Worm (Caenorhabditis elegans): Measurements from ENCODE around the gene F57B1.9.

F57B1.9 gene

DNA sequence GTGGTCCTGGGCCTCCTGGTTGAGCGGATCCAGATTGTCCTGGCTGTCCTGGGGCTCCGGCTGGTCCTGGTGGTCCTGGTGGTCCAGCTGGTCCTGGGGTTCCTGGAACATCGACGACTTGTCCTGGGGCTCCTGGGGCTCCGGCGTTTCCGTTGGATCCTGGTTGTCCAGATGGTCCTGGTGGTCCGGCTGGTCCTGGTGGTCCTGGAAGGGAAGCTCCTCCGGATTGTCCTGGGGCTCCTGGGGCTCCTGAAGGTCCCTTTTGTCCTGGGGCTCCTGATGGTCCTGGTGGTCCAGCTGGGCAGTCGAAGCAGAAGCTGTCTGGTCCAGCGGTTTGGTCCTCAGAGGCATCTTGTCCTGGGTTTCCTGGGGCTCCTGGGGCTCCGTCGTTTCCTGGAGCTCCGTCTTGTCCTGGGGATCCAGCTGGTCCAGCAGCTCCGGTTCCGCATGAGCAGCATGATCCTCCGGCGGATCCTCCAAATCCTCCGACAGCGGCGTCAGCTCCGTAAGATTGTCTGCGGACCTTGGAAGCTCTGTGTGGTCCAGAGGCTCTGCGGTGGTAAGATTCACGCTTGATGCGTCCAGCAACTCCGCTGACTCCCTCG, 3.6 kb upstream of the F57B1.9 start:
- TF ChIP-seq egrh-3 (GFP tag; IDR thresholded peaks at IDR 0.05) (peak; percentile 92), lin-26 (GFP tag; IDR thresholded peaks at IDR 0.05) (0 out of 2 replicates have a peak, but pooled peaks have one; percentile 52)

- TF ChIP-seq lin-40 (tag; optimal IDR thresholded peaks at IDR 0.05) (peak; percentile 0), F37B4.10 (GFP tag; IDR thresholded peaks at IDR 0.05) (no peak), ceh-58 (GFP tag; IDR thresholded peaks at IDR 0.05) (no peak), B0019.2 (GFP tag; conservative IDR thresholded peaks at IDR 0.05) (no peak), nhr-90 (tag; optimal IDR thresholded peaks at IDR 0.05) (no peak), dpff-1 (tag; optimal IDR thresholded peaks at IDR 0.05) (no peak), ztf-6 (GFP tag; IDR thresholded peaks at IDR 0.05) (no peak), ceh-27 (GFP tag; optimal IDR thresholded peaks at IDR 0.05) (peak; percentile 34)
Measured at ce11 chrV:13200609-13201008, 2.9 kb upstream of the F57B1.9 start.

- TF ChIP-seq egrh-3 (GFP tag; IDR thresholded peaks at IDR 0.05) (peak; percentile 93), zfh-2 (GFP tag; conservative IDR thresholded peaks at IDR 0.05) (peak; percentile 56; the same call in 1 of the 2 replicates)
Measured at ce11 chrV:13198449-13199067, 835 bp upstream of the F57B1.9 start.

DNA sequence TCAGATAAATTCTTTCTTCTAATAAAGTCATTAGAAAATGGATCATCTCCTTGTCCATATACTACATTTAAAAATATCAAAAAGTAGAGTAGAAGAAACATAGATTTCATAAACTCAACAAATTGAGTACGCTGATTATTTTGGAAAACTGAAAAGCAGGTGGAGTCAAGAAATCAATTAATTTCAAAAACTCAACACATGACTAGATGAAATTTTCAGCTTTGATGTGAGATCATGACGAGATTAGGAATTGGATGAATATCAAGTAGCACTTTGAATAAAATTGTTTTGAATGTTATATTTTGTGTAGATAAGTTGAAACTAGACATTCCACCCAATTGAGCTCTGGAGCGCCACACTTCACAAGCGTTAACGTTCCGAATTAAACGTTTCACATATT, 2.2 kb downstream of the F57B1.9 start, which contains the start of gene F57B1.1:
Gene F57B1.1, minus strand, starts transcription at position 101 of the 400 bp plus-strand sequence.
- TF ChIP-seq lag-1 (GFP tag; IDR thresholded peaks at IDR 0.05) (no peak), ztf-3 (GFP tag; optimal IDR thresholded peaks at IDR 0.05) (no peak), pbrm-1 (GFP tag; IDR thresholded peaks at IDR 0.05) (no peak), lir-1 (GFP tag; conservative IDR thresholded peaks at IDR 0.05) (no peak)

- no peak for TF ChIP-seq attf-6 (GFP tag; IDR thresholded peaks at IDR 0.05)
- no peak for TF ChIP-seq D2030.7 (GFP tag; IDR thresholded peaks at IDR 0.05)
- TF ChIP-seq ztf-28 (GFP tag; IDR thresholded peaks at IDR 0.05) = no peak
- no peak for TF ChIP-seq rpc-1 (optimal IDR thresholded peaks at IDR 0.05)
- TF ChIP-seq rpc-1 (tag; optimal IDR thresholded peaks at IDR 0.05) = no peak
- no peak for TF ChIP-seq K11D2.4 (GFP tag; IDR thresholded peaks at IDR 0.05)
- no peak for TF ChIP-seq mes-4 (tag; optimal IDR thresholded peaks at IDR 0.05)
- peak; percentile 6 for TF ChIP-seq him-1 (tag; optimal IDR thresholded peaks at IDR 0.05)
- no peak for TF ChIP-seq F52B5.7 (tag; optimal IDR thresholded peaks at IDR 0.05)
- TF ChIP-seq ceh-79 (tag; optimal IDR thresholded peaks at IDR 0.05) = no peak
- no peak for TF ChIP-seq aptf-3 (GFP tag; IDR thresholded peaks at IDR 0.05)
- TF ChIP-seq ZK185.1 (tag; optimal IDR thresholded peaks at IDR 0.05; ENCODE audit: poor library complexity, severe bottlenecking) = no peak
- no peak for TF ChIP-seq snpc-4 (GFP tag; optimal IDR thresholded peaks at IDR 0.05)
- TF ChIP-seq snpc-4 (tag; optimal IDR thresholded peaks at IDR 0.05) = no peak
- no peak for TF ChIP-seq F37B4.10 (GFP tag; IDR thresholded peaks at IDR 0.05)
- TF ChIP-seq nhr-90 (tag; optimal IDR thresholded peaks at IDR 0.05) = no peak
- TF ChIP-seq lin-54 (GFP tag; optimal IDR thresholded peaks at IDR 0.05) = no peak
- no peak for TF ChIP-seq zim-3 (tag; optimal IDR thresholded peaks at IDR 0.05)
- TF ChIP-seq mel-28 (tag; optimal IDR thresholded peaks at IDR 0.05; ENCODE audit: borderline replicate concordance) = no peak
- TF ChIP-seq tbp1 (GFP tag; optimal IDR thresholded peaks at IDR 0.05) = no peak
- no peak for TF ChIP-seq snpc-3.4 (tag; optimal IDR thresholded peaks at IDR 0.05)
- no peak for TF ChIP-seq hmg-20 (GFP tag; IDR thresholded peaks at IDR 0.05)
- TF ChIP-seq hsf-1 (GFP tag; IDR thresholded peaks at IDR 0.05) = no peak
- no peak for TF ChIP-seq athp-1 (tag; optimal IDR thresholded peaks at IDR 0.05)
- no peak for TF ChIP-seq unc-62 (GFP tag; optimal IDR thresholded peaks at IDR 0.05)
- no peak for TF ChIP-seq ceh-27 (GFP tag; optimal IDR thresholded peaks at IDR 0.05)
- TF ChIP-seq efl-1 (GFP tag; optimal IDR thresholded peaks at IDR 0.05) = peak; percentile 77
- no peak for TF ChIP-seq ets-4 (GFP tag; optimal IDR thresholded peaks at IDR 0.05)
- no peak for TF ChIP-seq mcd-1 (GFP tag; IDR thresholded peaks at IDR 0.05)
Measured at ce11 chrV:13193488-13194042, 4.2 kb downstream of the F57B1.9 start, which contains the start of gene sun-1. TSS of gene sun-1 (minus strand) at chrV:13193538.
